Worm (Caenorhabditis elegans) whole organism, L4 larva: ENCODE data around the gene math-26.

ENCODE experiments used
- R02D3.7 ChIP-seq: fragments of 150-350 bp; sonication (generic microtip); optimal IDR thresholded peaks from 3 replicates; lab custom pipeline; 2014; ENCODE audit warnings: missing biosample characterization, missing genetic modification characterization
- ama-1 ChIP-seq: fragments of 150-350 bp; optimal IDR thresholded peaks from 2 replicates; lab custom pipeline; 2014; ENCODE audit warnings: inconsistent platforms, mixed read lengths
- ceh-28 ChIP-seq: fragments of 150-350 bp; optimal IDR thresholded peaks from 2 replicates; lab custom pipeline; 2014; ENCODE audit warnings: missing biosample characterization, missing genetic modification reagents, missing genetic modification characterization
- dpl-1 ChIP-seq: fragments of 150-350 bp; optimal IDR thresholded peaks from 2 replicates; lab custom pipeline; 2014; ENCODE audit warnings: missing biosample characterization, missing genetic modification reagents, missing genetic modification characterization
- duxl-1 ChIP-seq: sonication (generic microtip); optimal IDR thresholded peaks from 2 replicates; lab custom pipeline; 2016; ENCODE audit warnings: mild to moderate bottlenecking, missing genetic modification characterization, moderate library complexity, missing compliant biosample characterization; ENCODE audit not compliant: poor library complexity
- fkh-10 ChIP-seq: fragments of 150-350 bp; optimal IDR thresholded peaks from 2 replicates; lab custom pipeline; 2014; ENCODE audit warnings: missing biosample characterization, missing genetic modification reagents, missing genetic modification characterization
- lin-13 ChIP-seq: fragments of 150-350 bp; optimal IDR thresholded peaks from 2 replicates; lab custom pipeline; 2014; ENCODE audit warnings: missing biosample characterization, missing genetic modification reagents, missing genetic modification characterization
- mdl-1 ChIP-seq, 2 experiments: fragments of 150-350 bp in 1 of 2; sonication (generic microtip) in 1 of 2; optimal IDR thresholded peaks; 2 replicates each; lab custom pipeline; 2014 to 2017; ENCODE audit warnings: missing biosample characterization in 2 of 2, missing genetic modification characterization in 2 of 2
- nhr-11 ChIP-seq: fragments of 150-350 bp; optimal IDR thresholded peaks from 2 replicates; lab custom pipeline; 2014; ENCODE audit warnings: missing biosample characterization, missing genetic modification characterization
- nhr-76 ChIP-seq: fragments of 150-350 bp; optimal IDR thresholded peaks from 2 replicates; lab custom pipeline; 2014; ENCODE audit warnings: missing biosample characterization, missing genetic modification characterization
- pqm-1 ChIP-seq: sonication (generic microtip); optimal IDR thresholded peaks from 2 replicates; lab custom pipeline; 2017; ENCODE audit warnings: missing biosample characterization, missing genetic modification characterization
- snpc-4 ChIP-seq: fragments of 150-350 bp; optimal IDR thresholded peaks from 2 replicates; lab custom pipeline; 2014; ENCODE audit warnings: missing biosample characterization, missing genetic modification characterization
- spr-3 ChIP-seq: fragments of 200-800 bp; sonication (Bioruptor generic); optimal IDR thresholded peaks from 2 replicates; lab custom pipeline; 2018; ENCODE audit warnings: mild to moderate bottlenecking, missing genetic modification characterization, missing compliant biosample characterization

DNA sequence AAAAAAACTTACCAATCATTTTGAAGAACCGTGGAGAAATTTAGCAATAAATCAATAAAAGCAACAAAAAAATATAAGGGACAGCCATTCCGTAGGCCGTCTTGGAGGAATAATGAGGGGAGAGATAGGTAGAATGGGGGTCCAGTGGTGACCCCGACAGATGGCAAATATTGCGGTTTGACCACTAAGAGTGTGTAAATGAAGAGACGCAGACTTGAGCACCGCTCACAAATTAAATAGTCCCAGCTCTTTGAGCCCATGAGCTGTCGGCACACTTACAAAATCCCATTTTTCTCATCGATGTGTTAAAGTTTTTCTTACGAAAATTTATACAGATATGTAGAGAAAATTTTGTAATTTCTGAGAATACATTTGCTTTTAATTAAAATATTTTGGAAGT is 49.3 kb downstream of the math-26 start, which contains the start of gene fbxa-3:
- no peak for TF ChIP-seq snpc-4 (tag; lab: Kevin White, UChicago)
- TF ChIP-seq nhr-76 (tag; lab: Kevin White, UChicago), result no peak
- TF ChIP-seq duxl-1 (tag; lab: Kevin White, UChicago), result no peak
- TF ChIP-seq spr-3 (GFP tag; lab: Kevin White, UChicago), result no peak
- TF ChIP-seq nhr-11 (tag; lab: Kevin White, UChicago), result no peak
- TF ChIP-seq pqm-1 (tag; lab: Kevin White, UChicago), result no peak
- TF ChIP-seq ama-1 (lab: Kevin White, UChicago), result no peak
- TF ChIP-seq mdl-1 (tag; optimal IDR thresholded peaks at IDR 0.05; lab: Kevin White, UChicago), result no peak
- no peak for TF ChIP-seq ceh-28 (tag; lab: Kevin White, UChicago)
- TF ChIP-seq lin-13, result no peak
- no peak for TF ChIP-seq R02D3.7 (tag; lab: Kevin White, UChicago)
- TF ChIP-seq fkh-10, result no peak
- no peak for TF ChIP-seq dpl-1 (GFP tag; lab: Kevin White, UChicago)
